Worm (Caenorhabditis elegans) whole organism, young adult: ENCODE measurements around the gene F36A4.5.

Experiments
- B0336.3 ChIP-seq: fragments of 200-800 bp; sonication (Bioruptor generic); IDR thresholded peaks from 2 replicates; pipeline ENCODE4 v1.3.6; 2022; ENCODE audit warnings: missing genetic modification characterization, missing compliant biosample characterization
- D2030.7 ChIP-seq: fragments of 200-800 bp; sonication (Bioruptor generic); IDR thresholded peaks from 2 replicates; pipeline ENCODE4 v1.3.6; 2022; ENCODE audit warnings: missing genetic modification reagents, missing genetic modification characterization, missing compliant biosample characterization
- F33H1.4 ChIP-seq: fragments of 200-800 bp; sonication (Bioruptor generic); IDR thresholded peaks from 2 replicates; pipeline ENCODE4 v1.3.6; 2022; ENCODE audit warnings: missing genetic modification reagents, missing genetic modification characterization, missing compliant biosample characterization
- F37B4.10 ChIP-seq: fragments of 200-800 bp; sonication (Bioruptor generic); IDR thresholded peaks from 2 replicates; pipeline ENCODE4 v1.3.6; 2022; ENCODE audit warnings: missing genetic modification characterization, missing compliant biosample characterization
- F52B5.7 ChIP-seq: sonication (generic microtip); optimal IDR thresholded peaks from 2 replicates; lab custom pipeline; 2016; ENCODE audit warnings: mild to moderate bottlenecking, missing genetic modification characterization, missing compliant biosample characterization
- F57C9.4 ChIP-seq: sonication (generic microtip); optimal IDR thresholded peaks from 2 replicates; lab custom pipeline; 2017; ENCODE audit warnings: mild to moderate bottlenecking, missing genetic modification characterization, missing compliant biosample characterization
- K11D2.4 ChIP-seq: fragments of 200-800 bp; sonication (Bioruptor generic); IDR thresholded peaks from 2 replicates; pipeline ENCODE4 v1.3.6; 2022; ENCODE audit warnings: missing genetic modification reagents, missing genetic modification characterization, missing compliant biosample characterization
- T07F8.4 ChIP-seq: sonication (generic microtip); optimal IDR thresholded peaks from 2 replicates; lab custom pipeline; 2016; ENCODE audit warnings: mild to moderate bottlenecking, missing genetic modification characterization, moderate library complexity, missing compliant biosample characterization
- Y53F4B.3 ChIP-seq: fragments of 200-800 bp; sonication (Bioruptor generic); IDR thresholded peaks from 2 replicates; pipeline ENCODE4 v1.3.6; 2022; ENCODE audit warnings: missing genetic modification reagents, missing genetic modification characterization, missing compliant biosample characterization
- Y53G8AR.9 ChIP-seq: fragments of 200-800 bp; sonication (Bioruptor generic); conservative IDR thresholded peaks from 2 replicates; pipeline ENCODE4 v1.3.6; 2022; ENCODE audit warnings: missing genetic modification reagents, missing genetic modification characterization, missing compliant biosample characterization
- Y79H2A.3 ChIP-seq: fragments of 200-800 bp; sonication (Bioruptor generic); conservative IDR thresholded peaks from 2 replicates; pipeline ENCODE4 v1.3.6; 2022; ENCODE audit warnings: missing genetic modification reagents, missing genetic modification characterization, missing compliant biosample characterization
- ama-1 ChIP-seq, 3 experiments: fragments of 150-350 bp in 1 of 3; sonication (generic microtip) in 2 of 3; optimal IDR thresholded peaks; 2 replicates each; lab custom pipeline; 2014 to 2018; ENCODE audit warnings: missing biosample characterization in 2 of 3, missing genetic modification characterization in 2 of 3, missing genetic modification reagents in 2 of 3
- atf-7 ChIP-seq: sonication (generic microtip); optimal IDR thresholded peaks from 2 replicates; lab custom pipeline; 2017; ENCODE audit warnings: mild to moderate bottlenecking, missing genetic modification characterization, missing compliant biosample characterization
- attf-3 ChIP-seq: fragments of 200-800 bp; sonication (Bioruptor generic); conservative IDR thresholded peaks from 2 replicates; pipeline ENCODE4 v1.3.6; 2022; ENCODE audit warnings: missing genetic modification reagents, missing genetic modification characterization, missing compliant biosample characterization
- attf-6 ChIP-seq: fragments of 200-800 bp; sonication (Bioruptor generic); IDR thresholded peaks from 2 replicates; pipeline ENCODE4 v1.3.6; 2022; ENCODE audit warnings: missing genetic modification reagents, missing genetic modification characterization, missing compliant biosample characterization
- ceh-100 ChIP-seq: fragments of 200-800 bp; sonication (Bioruptor generic); IDR thresholded peaks from 2 replicates; pipeline ENCODE4 v1.3.6; 2022; ENCODE audit warnings: missing genetic modification reagents, missing genetic modification characterization, missing compliant biosample characterization
- ceh-27 ChIP-seq: fragments of 200-800 bp; sonication (Bioruptor generic); optimal IDR thresholded peaks from 2 replicates; lab custom pipeline; 2018; ENCODE audit warnings: mild to moderate bottlenecking, missing genetic modification characterization, moderate library complexity, missing compliant biosample characterization
- ceh-79 ChIP-seq: sonication (generic microtip); optimal IDR thresholded peaks from 2 replicates; lab custom pipeline; 2017; ENCODE audit warnings: mild to moderate bottlenecking, missing genetic modification characterization, missing compliant biosample characterization
- die-1 ChIP-seq: sonication (generic microtip); optimal IDR thresholded peaks from 2 replicates; lab custom pipeline; 2016; ENCODE audit warnings: missing genotype, mild to moderate bottlenecking, missing genetic modification characterization, missing compliant biosample characterization
- dox-1 ChIP-seq: fragments of 200-800 bp; sonication (Bioruptor generic); IDR thresholded peaks from 2 replicates; pipeline ENCODE4 v1.3.6; 2022; ENCODE audit warnings: missing genetic modification reagents, missing genetic modification characterization, missing compliant biosample characterization
- fkh-3 ChIP-seq: sonication (generic microtip); optimal IDR thresholded peaks from 2 replicates; lab custom pipeline; 2016; ENCODE audit warnings: mild to moderate bottlenecking, missing genetic modification characterization, missing compliant biosample characterization
- him-1 ChIP-seq: sonication (generic microtip); optimal IDR thresholded peaks from 2 replicates; lab custom pipeline; 2016; ENCODE audit warnings: missing genotype, missing genetic modification reagents, missing genetic modification characterization, missing compliant biosample characterization
- hlh-26 ChIP-seq: fragments of 200-800 bp; sonication (Bioruptor generic); conservative IDR thresholded peaks from 2 replicates; pipeline ENCODE4 v1.3.6; 2022; ENCODE audit warnings: missing genetic modification reagents, missing genetic modification characterization, missing compliant biosample characterization
- hmg-1.2 ChIP-seq: fragments of 200-800 bp; sonication (Bioruptor generic); IDR thresholded peaks from 2 replicates; pipeline ENCODE4 v1.3.6; 2022; ENCODE audit warnings: missing genetic modification reagents, missing genetic modification characterization, missing compliant biosample characterization
- hmg-20 ChIP-seq: fragments of 200-800 bp; sonication (Bioruptor generic); IDR thresholded peaks from 2 replicates; pipeline ENCODE4 v1.3.6; 2022; ENCODE audit warnings: missing genetic modification reagents, missing genetic modification characterization, missing compliant biosample characterization
- let-526 ChIP-seq: fragments of 200-800 bp; sonication (Bioruptor generic); IDR thresholded peaks from 2 replicates; pipeline ENCODE4 v1.3.6; 2022; ENCODE audit warnings: missing genetic modification reagents, missing genetic modification characterization, missing compliant biosample characterization
- lin-40 ChIP-seq: sonication (generic microtip); optimal IDR thresholded peaks from 2 replicates; lab custom pipeline; 2016; ENCODE audit warnings: missing genetic modification characterization, mild to moderate bottlenecking, missing compliant biosample characterization, missing genotype, missing genetic modification reagents
- madf-3 ChIP-seq: fragments of 200-800 bp; sonication (Bioruptor generic); IDR thresholded peaks from 2 replicates; pipeline ENCODE4 v1.3.6; 2022; ENCODE audit warnings: missing genetic modification reagents, missing genetic modification characterization, missing compliant biosample characterization
- mcd-1 ChIP-seq: fragments of 200-800 bp; sonication (Bioruptor generic); IDR thresholded peaks from 2 replicates; pipeline ENCODE4 v1.3.6; 2022; ENCODE audit warnings: missing genetic modification reagents, missing genetic modification characterization, missing compliant biosample characterization
- nfyb-1 ChIP-seq: fragments of 200-800 bp; sonication (Bioruptor generic); IDR thresholded peaks from 2 replicates; pipeline ENCODE4 v1.3.6; 2022; ENCODE audit warnings: missing genetic modification reagents, missing genetic modification characterization, missing compliant biosample characterization
- nhr-80 ChIP-seq: sonication (generic microtip); optimal IDR thresholded peaks from 2 replicates; lab custom pipeline; 2016; ENCODE audit warnings: missing genetic modification characterization, missing compliant biosample characterization
- rcor-1 ChIP-seq: fragments of 200-800 bp; sonication (Bioruptor generic); IDR thresholded peaks from 2 replicates; pipeline ENCODE4 v1.3.6; 2022; ENCODE audit warnings: missing genetic modification reagents, missing genetic modification characterization, missing compliant biosample characterization
- sdz-38 ChIP-seq: sonication (generic microtip); optimal IDR thresholded peaks from 2 replicates; lab custom pipeline; 2016; ENCODE audit warnings: missing genotype, missing genetic modification characterization, missing compliant biosample characterization
- snpc-1.3 ChIP-seq: sonication (generic microtip); optimal IDR thresholded peaks from 2 replicates; lab custom pipeline; 2017; ENCODE audit warnings: missing genetic modification characterization, mild to moderate bottlenecking, missing compliant biosample characterization, antibody characterized with exemption, moderate library complexity, missing genotype, missing genetic modification reagents; ENCODE audit not compliant: insufficient read depth
- snpc-4 ChIP-seq, 5 experiments: fragments of 150-350 bp in 1 of 5; sonication (generic microtip) in 4 of 5; optimal IDR thresholded peaks; 2 replicates each; lab custom pipeline; 2014 to 2018; ENCODE audit warnings: missing genetic modification characterization in 5 of 5, missing biosample characterization in 3 of 5, antibody characterized with exemption in 2 of 5, mild to moderate bottlenecking in 2 of 5, missing compliant biosample characterization in 2 of 5, missing genotype in 2 of 5, moderate library complexity in 2 of 5, missing genetic modification reagents in 1 of 5
- somi-1 ChIP-seq: fragments of 200-800 bp; sonication (Bioruptor generic); optimal IDR thresholded peaks from 2 replicates; lab custom pipeline; 2018; ENCODE audit warnings: mild to moderate bottlenecking, missing genetic modification characterization, missing compliant biosample characterization
- sptf-2 ChIP-seq: fragments of 200-800 bp; sonication (Bioruptor generic); optimal IDR thresholded peaks from 2 replicates; lab custom pipeline; 2018; ENCODE audit warnings: mild to moderate bottlenecking, missing genetic modification characterization, missing compliant biosample characterization
- tbx-9 ChIP-seq: sonication (generic microtip); optimal IDR thresholded peaks from 2 replicates; lab custom pipeline; 2016; ENCODE audit warnings: borderline replicate concordance, missing genetic modification characterization, inconsistent platforms, missing compliant biosample characterization
- tlf-1 ChIP-seq: fragments of 200-800 bp; sonication (Bioruptor generic); optimal IDR thresholded peaks from 2 replicates; lab custom pipeline; 2018; ENCODE audit warnings: mild to moderate bottlenecking, missing genetic modification characterization, missing compliant biosample characterization
- xnd-1 ChIP-seq: sonication (generic microtip); optimal IDR thresholded peaks from 2 replicates; lab custom pipeline; 2016; ENCODE audit warnings: missing genotype, missing genetic modification reagents, missing genetic modification characterization, missing compliant biosample characterization
- ztf-26 ChIP-seq: sonication (generic microtip); optimal IDR thresholded peaks from 2 replicates; lab custom pipeline; 2017; ENCODE audit warnings: missing genetic modification characterization, missing compliant biosample characterization

F36A4.5 gene

DNA sequence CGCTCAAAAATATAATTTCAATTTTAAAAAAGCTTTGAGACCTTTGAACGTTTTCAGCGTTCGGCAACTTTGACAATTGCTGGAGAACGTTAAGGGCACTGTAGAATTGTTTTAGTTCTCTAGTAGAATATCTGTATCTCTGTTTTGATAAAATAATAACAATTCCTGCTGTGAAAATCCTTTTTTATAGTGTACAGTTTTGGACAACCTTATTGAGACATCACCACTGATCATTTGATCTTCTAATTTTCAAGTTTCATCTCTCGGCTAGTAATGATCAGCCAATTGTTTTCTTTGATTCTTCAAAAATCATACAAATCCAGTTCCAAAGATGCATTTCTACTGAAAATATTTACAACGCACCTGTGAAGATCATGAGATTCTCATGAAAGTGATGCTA is 27.2 kb downstream of the F36A4.5 start, which contains the start of gene F15E6.10:
TSS of gene F15E6.10 (plus strand) at position 301 of the 400 bp plus-strand sequence.
- TF ChIP-seq fkh-3 (tag; lab: Kevin White, UChicago) (no peak), hlh-26 (no peak), sdz-38 (no peak), D2030.7 (no peak), B0336.3 (no peak), attf-6 (GFP tag; lab: Robert Waterston, UW) (no peak), T07F8.4 (tag; lab: Kevin White, UChicago) (no peak), him-1 (tag; lab: Kevin White, UChicago) (no peak), die-1 (no peak), xnd-1 (tag; lab: Kevin White, UChicago) (no peak), F52B5.7 (tag; lab: Kevin White, UChicago) (no peak), attf-3 (GFP tag; lab: Robert Waterston, UW) (no peak)
- TF ChIP-seq, all 124 proteins: peak for 0

DNA sequence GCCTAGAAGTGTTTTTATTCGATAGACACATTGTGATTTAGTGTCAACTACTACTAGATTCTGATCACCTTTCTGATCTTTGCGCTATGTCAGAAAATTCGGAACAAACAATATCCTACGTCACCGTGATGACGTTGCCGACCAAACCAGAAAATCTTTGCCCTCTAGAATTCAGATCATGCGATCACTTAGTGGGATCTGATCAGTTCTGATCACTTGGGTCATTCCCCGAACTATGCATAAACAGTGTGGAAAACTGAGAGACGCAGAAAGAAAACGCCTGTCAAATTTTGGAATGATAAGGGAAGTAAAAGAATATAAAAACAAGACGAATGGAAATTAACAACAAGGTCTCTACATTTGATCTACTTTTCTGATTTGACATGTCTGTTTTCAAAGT is 29.2 kb downstream of the F36A4.5 start, which contains the start of gene F15E6.3:
TSS of gene F15E6.3 (plus strand) at position 344 of the 400 bp plus-strand sequence.
- TF ChIP-seq Y79H2A.3 (no peak), madf-3 (GFP tag; lab: Robert Waterston, UW) (no peak), nhr-80 (peak; percentile 1), ceh-79 (tag; lab: Kevin White, UChicago) (no peak), Y53G8AR.9 (no peak), atf-7 (tag; lab: Kevin White, UChicago) (peak; percentile 34), hmg-1.2 (GFP tag; lab: Robert Waterston, UW) (peak; percentile 58; the same call in 1 of the 2 replicates), ceh-100 (GFP tag; lab: Robert Waterston, UW) (no peak), ama-1 (optimal IDR thresholded peaks at IDR 0.05; lab: Kevin White, UChicago) (no peak), ama-1 (GFP tag; optimal IDR thresholded peaks at IDR 0.05; lab: Kevin White, UChicago) (no peak), F57C9.4 (tag; lab: Kevin White, UChicago) (no peak), K11D2.4 (GFP tag; lab: Robert Waterston, UW) (no peak), snpc-4 (GFP tag; optimal IDR thresholded peaks at IDR 0.05; lab: Kevin White, UChicago) (no peak), snpc-4 (tag; optimal IDR thresholded peaks at IDR 0.05; lab: Kevin White, UChicago) (no peak), tbx-9 (no peak), Y53F4B.3 (GFP tag; lab: Robert Waterston, UW) (no peak), let-526 (GFP tag; lab: Robert Waterston, UW) (no peak), tlf-1 (no peak), sptf-2 (GFP tag; lab: Kevin White, UChicago) (no peak), F37B4.10 (GFP tag; lab: Robert Waterston, UW) (no peak), ceh-27 (GFP tag; lab: Kevin White, UChicago) (no peak), lin-40 (tag; lab: Kevin White, UChicago) (no peak), ztf-26 (tag; lab: Kevin White, UChicago) (peak; percentile 67), F33H1.4 (GFP tag; lab: Robert Waterston, UW) (no peak), snpc-1.3 (no peak), dox-1 (no peak), somi-1 (GFP tag; lab: Kevin White, UChicago) (peak; percentile 14), rcor-1 (GFP tag; lab: Robert Waterston, UW) (no peak), hmg-20 (GFP tag; lab: Robert Waterston, UW) (no peak), mcd-1 (GFP tag; lab: Robert Waterston, UW) (no peak), nfyb-1 (GFP tag; lab: Robert Waterston, UW) (peak; percentile 22; the same call in 1 of the 2 replicates)
